Worm (Caenorhabditis elegans) whole organism, early embryonic: ENCODE results near the gene C02H6.1.

ENCODE experiments used
- F13C5.2 ChIP-seq: sonication (generic microtip); optimal IDR thresholded peaks from 2 replicates; lab custom pipeline; 2017; ENCODE audit warnings: mild to moderate bottlenecking, missing genetic modification characterization, inconsistent platforms, missing compliant biosample characterization
- aly-1 ChIP-seq: sonication (generic microtip); optimal IDR thresholded peaks from 2 replicates; lab custom pipeline; 2016; ENCODE audit warnings: missing genetic modification characterization, missing compliant biosample characterization
- ama-1 ChIP-seq: fragments of 150-350 bp; optimal IDR thresholded peaks from 2 replicates; lab custom pipeline; 2014
- ets-7 ChIP-seq: sonication (generic microtip); optimal IDR thresholded peaks from 2 replicates; lab custom pipeline; 2016; ENCODE audit warnings: missing genotype, missing genetic modification characterization, missing compliant biosample characterization
- flt-1 ChIP-seq: fragments of 200-800 bp; sonication (Bioruptor generic); IDR thresholded peaks from 2 replicates; pipeline ENCODE4 v1.3.6; 2022; ENCODE audit warnings: missing genetic modification characterization, missing compliant biosample characterization
- hnd-1 ChIP-seq: sonication (generic microtip); optimal IDR thresholded peaks from 2 replicates; lab custom pipeline; 2016; ENCODE audit warnings: missing genetic modification characterization, missing compliant biosample characterization
- scrt-1 ChIP-seq: fragments of 200-800 bp; sonication (Bioruptor generic); IDR thresholded peaks from 2 replicates; pipeline ENCODE4 v1.3.6; 2022; ENCODE audit warnings: missing genetic modification characterization, missing compliant biosample characterization
- tbx-11 ChIP-seq: fragments of 200-800 bp; sonication (Bioruptor generic); IDR thresholded peaks from 2 replicates; pipeline ENCODE4 v1.3.6; 2022; ENCODE audit warnings: missing genetic modification characterization, missing compliant biosample characterization
- tra-4 ChIP-seq: sonication (generic microtip); optimal IDR thresholded peaks from 2 replicates; lab custom pipeline; 2017; ENCODE audit warnings: missing genetic modification characterization, missing compliant biosample characterization

ce11 chrV:7352186-7353053 lies 37.3 kb downstream of the C02H6.1 start, which contains the start of the genes srh-231 and srh-275:
- TF ChIP-seq ama-1 (lab: Kevin White, UChicago) = no peak
- TF ChIP-seq tbx-11 (GFP tag; lab: Robert Waterston, UW) = no peak
- TF ChIP-seq hnd-1 = no peak
- no peak for TF ChIP-seq scrt-1 (GFP tag; lab: Robert Waterston, UW)
- no peak for TF ChIP-seq tra-4 (tag; lab: Kevin White, UChicago)
- no peak for TF ChIP-seq ets-7 (tag; lab: Kevin White, UChicago)
- no peak for TF ChIP-seq aly-1 (tag; lab: Kevin White, UChicago)
- TF ChIP-seq flt-1 (GFP tag; lab: Robert Waterston, UW) = no peak
- TF ChIP-seq F13C5.2 (tag; lab: Kevin White, UChicago) = no peak
